Worm (Caenorhabditis elegans) whole organism, L1 larva: ENCODE measurements around the gene F53G2.13.

Experiments used
- C04F5.9 ChIP-seq: sonication (generic microtip); optimal IDR thresholded peaks from 2 replicates; lab custom pipeline; 2016; ENCODE audit warnings: missing genetic modification characterization, missing compliant biosample characterization
- blmp-1 ChIP-seq: fragments of 150-350 bp; optimal IDR thresholded peaks from 2 replicates; lab custom pipeline; 2014; ENCODE audit warnings: missing biosample characterization, missing genetic modification characterization
- ceh-63 ChIP-seq: fragments of 200-800 bp; sonication (Bioruptor generic); optimal IDR thresholded peaks from 2 replicates; lab custom pipeline; 2018; ENCODE audit warnings: mild to moderate bottlenecking, missing genetic modification characterization, missing compliant biosample characterization
- ceh-88 ChIP-seq: fragments of 200-800 bp; sonication (Bioruptor generic); IDR thresholded peaks from 2 replicates; pipeline ENCODE4 v1.3.6; 2022; ENCODE audit warnings: missing genetic modification characterization, missing compliant biosample characterization
- ceh-90 ChIP-seq: sonication (generic microtip); optimal IDR thresholded peaks from 2 replicates; lab custom pipeline; 2016; ENCODE audit warnings: missing genetic modification characterization, missing compliant biosample characterization
- ces-1 ChIP-seq: fragments of 150-350 bp; optimal IDR thresholded peaks from 2 replicates; lab custom pipeline; 2014; ENCODE audit warnings: missing biosample characterization, missing genetic modification reagents, missing genetic modification characterization
- efl-1 ChIP-seq, 4 experiments: fragments of 150-350 bp; optimal IDR thresholded peaks in 3 of 4; peaks in 1 of 4; 1 replicate in 1 of 4; 2 replicates in 3 of 4; lab custom pipeline; 2014; ENCODE audit warnings: missing biosample characterization in 2 of 4, missing genetic modification characterization in 2 of 4, missing genetic modification reagents in 2 of 4
- efl-3 ChIP-seq: fragments of 200-800 bp; sonication (Bioruptor generic); optimal IDR thresholded peaks from 2 replicates; lab custom pipeline; 2018; ENCODE audit warnings: mild to moderate bottlenecking, missing genetic modification characterization, missing compliant biosample characterization
- egl-13 ChIP-seq: sonication (generic microtip); optimal IDR thresholded peaks from 2 replicates; lab custom pipeline; 2016; ENCODE audit warnings: missing genotype, missing genetic modification reagents, missing genetic modification characterization, missing compliant biosample characterization
- elt-2 ChIP-seq: sonication (generic microtip); optimal IDR thresholded peaks from 2 replicates; lab custom pipeline; 2016; ENCODE audit warnings: missing genetic modification characterization, mild to moderate bottlenecking, inconsistent platforms, missing compliant biosample characterization, missing genetic modification reagents
- elt-3 ChIP-seq, 6 experiments: fragments of 150-350 bp in 1 of 6; sonication (generic microtip); optimal IDR thresholded peaks; 2 replicates each; lab custom pipeline; 2017 to 2018; ENCODE audit warnings: missing biosample characterization in 6 of 6, missing genetic modification characterization in 6 of 6, inconsistent platforms in 1 of 6
- ets-5 ChIP-seq: fragments of 200-800 bp; sonication (Bioruptor generic); IDR thresholded peaks from 2 replicates; pipeline ENCODE4 v1.3.6; 2022; ENCODE audit warnings: missing genetic modification characterization, missing compliant biosample characterization
- fkh-10 ChIP-seq: sonication (generic microtip); optimal IDR thresholded peaks from 2 replicates; lab custom pipeline; 2017; ENCODE audit warnings: missing biosample characterization, missing genetic modification reagents, missing genetic modification characterization
- hlh-17 ChIP-seq: fragments of 200-800 bp; sonication (Bioruptor generic); optimal IDR thresholded peaks from 2 replicates; lab custom pipeline; 2018; ENCODE audit warnings: missing genetic modification characterization, mild to moderate bottlenecking, missing compliant biosample characterization, moderate library complexity, borderline replicate concordance
- irx-1 ChIP-seq: sonication (generic microtip); optimal IDR thresholded peaks from 2 replicates; lab custom pipeline; 2016; ENCODE audit warnings: missing genetic modification characterization, missing compliant biosample characterization
- isw-1 ChIP-seq: fragments of 200-800 bp; sonication (Bioruptor generic); IDR thresholded peaks from 2 replicates; pipeline ENCODE4 v1.3.6; 2022; ENCODE audit warnings: missing genetic modification characterization, missing compliant biosample characterization
- lin-13 ChIP-seq: fragments of 150-350 bp; optimal IDR thresholded peaks from 2 replicates; lab custom pipeline; 2014; ENCODE audit warnings: missing biosample characterization, missing genetic modification reagents, missing genetic modification characterization
- lin-14 ChIP-seq: fragments of 200-800 bp; sonication (Bioruptor generic); optimal IDR thresholded peaks from 2 replicates; lab custom pipeline; 2018; ENCODE audit warnings: mild to moderate bottlenecking, missing genetic modification characterization, moderate library complexity, missing compliant biosample characterization
- lin-39 ChIP-seq: fragments of 150-350 bp; optimal IDR thresholded peaks from 2 replicates; lab custom pipeline; 2014; ENCODE audit warnings: missing biosample characterization, missing genetic modification reagents, missing genetic modification characterization
- lsy-2 ChIP-seq, 2 experiments: fragments of 150-350 bp; optimal IDR thresholded peaks; 2 replicates each; lab custom pipeline; 2014; ENCODE audit warnings: missing biosample characterization in 2 of 2, missing genetic modification characterization in 2 of 2
- mab-9 ChIP-seq: fragments of 200-800 bp; sonication (Bioruptor generic); IDR thresholded peaks from 2 replicates; pipeline ENCODE4 v1.3.6; 2022; ENCODE audit warnings: missing genetic modification reagents, missing genetic modification characterization, missing compliant biosample characterization
- nhr-11 ChIP-seq: fragments of 150-350 bp; optimal IDR thresholded peaks from 2 replicates; lab custom pipeline; 2014; ENCODE audit warnings: missing biosample characterization, missing genetic modification characterization
- nhr-19 ChIP-seq: fragments of 200-800 bp; sonication (Bioruptor generic); conservative IDR thresholded peaks from 2 replicates; pipeline ENCODE4 v1.3.6; 2022; ENCODE audit warnings: missing genetic modification characterization, missing compliant biosample characterization
- nhr-71 ChIP-seq: sonication (generic microtip); optimal IDR thresholded peaks from 2 replicates; lab custom pipeline; 2016; ENCODE audit warnings: mild to moderate bottlenecking, missing genetic modification characterization, moderate library complexity, missing compliant biosample characterization
- nhr-77 ChIP-seq: fragments of 150-350 bp; optimal IDR thresholded peaks from 2 replicates; lab custom pipeline; 2014; ENCODE audit warnings: missing biosample characterization, missing genetic modification characterization
- nhr-90 ChIP-seq: sonication (generic microtip); optimal IDR thresholded peaks from 2 replicates; lab custom pipeline; 2016; ENCODE audit warnings: mild to moderate bottlenecking, missing genetic modification characterization, missing compliant biosample characterization; ENCODE audit not compliant: poor library complexity
- pag-3 ChIP-seq: sonication (generic microtip); optimal IDR thresholded peaks from 2 replicates; lab custom pipeline; 2017; ENCODE audit warnings: missing genetic modification characterization, mild to moderate bottlenecking, missing compliant biosample characterization, antibody characterized with exemption, borderline replicate concordance; ENCODE audit not compliant: insufficient read depth
- pax-3 ChIP-seq: fragments of 200-800 bp; sonication (Bioruptor generic); optimal IDR thresholded peaks from 2 replicates; lab custom pipeline; 2018; ENCODE audit warnings: mild to moderate bottlenecking, missing genetic modification characterization, moderate library complexity, missing compliant biosample characterization
- rnt-1 ChIP-seq: sonication (generic microtip); optimal IDR thresholded peaks from 2 replicates; lab custom pipeline; 2016; ENCODE audit warnings: mild to moderate bottlenecking, missing genetic modification characterization, moderate library complexity, missing compliant biosample characterization
- snpc-4 ChIP-seq: fragments of 150-350 bp; optimal IDR thresholded peaks from 2 replicates; lab custom pipeline; 2014; ENCODE audit warnings: missing biosample characterization, missing genetic modification characterization
- snu-23 ChIP-seq: sonication (generic microtip); optimal IDR thresholded peaks from 2 replicates; lab custom pipeline; 2016; ENCODE audit warnings: missing genetic modification characterization, missing compliant biosample characterization
- sox-4 ChIP-seq: sonication (generic microtip); optimal IDR thresholded peaks from 2 replicates; lab custom pipeline; 2016; ENCODE audit warnings: missing genetic modification characterization, missing compliant biosample characterization
- sup-37 ChIP-seq: fragments of 200-800 bp; sonication (Bioruptor generic); optimal IDR thresholded peaks from 2 replicates; lab custom pipeline; 2018; ENCODE audit warnings: mild to moderate bottlenecking, missing genetic modification characterization, missing compliant biosample characterization
- tbx-2 ChIP-seq: sonication (generic microtip); optimal IDR thresholded peaks from 2 replicates; lab custom pipeline; 2016; ENCODE audit warnings: missing genetic modification characterization, missing compliant biosample characterization
- tlp-1 ChIP-seq: fragments of 150-350 bp; optimal IDR thresholded peaks from 2 replicates; lab custom pipeline; 2014; ENCODE audit warnings: missing biosample characterization, missing genetic modification characterization
- unc-62 ChIP-seq: fragments of 150-350 bp; optimal IDR thresholded peaks from 2 replicates; lab custom pipeline; 2014; ENCODE audit warnings: missing biosample characterization, missing genetic modification reagents, missing genetic modification characterization
- unc-98 ChIP-seq: fragments of 200-800 bp; sonication (Bioruptor generic); IDR thresholded peaks from 2 replicates; pipeline ENCODE4 v1.3.6; 2022; ENCODE audit warnings: missing genetic modification characterization, missing compliant biosample characterization
- zag-1 ChIP-seq: fragments of 150-350 bp; optimal IDR thresholded peaks from 2 replicates; lab custom pipeline; 2014; ENCODE audit warnings: missing biosample characterization, missing genetic modification characterization
- ztf-11 ChIP-seq, 2 experiments: sonication (generic microtip); optimal IDR thresholded peaks; 2 replicates each; lab custom pipeline; 2016 to 2017; ENCODE audit warnings: missing genetic modification characterization in 2 of 2, missing biosample characterization in 1 of 2, missing compliant biosample characterization in 1 of 2

The F53G2.13 gene

ce11 chrII:2442243-2442642, 41.4 kb upstream of the F53G2.13 start (continued):
- TF ChIP-seq tlp-1 (tag; lab: Kevin White, UChicago) (no peak), nhr-90 (tag; lab: Kevin White, UChicago) (no peak), tbx-2 (tag; lab: Kevin White, UChicago) (peak; percentile 19), ces-1 (GFP tag; lab: Kevin White, UChicago) (no peak), irx-1 (no peak), egl-13 (no peak), blmp-1 (tag; lab: Kevin White, UChicago) (peak; percentile 75), efl-1 (optimal IDR thresholded peaks at IDR 0.05; lab: Kevin White, UChicago) (peak in 1 of 2 experiments; percentile 20), efl-1 (GFP tag; optimal IDR thresholded peaks at IDR 0.05 in 1 of 2; lab: Kevin White, UChicago) (peak in 1 of 2 experiments; percentile 92), efl-3 (GFP tag; lab: Kevin White, UChicago) (no peak), zag-1 (no peak), rnt-1 (tag; lab: Kevin White, UChicago) (no peak), nhr-71 (tag; lab: Kevin White, UChicago) (peak; percentile 37), unc-62 (GFP tag; lab: Kevin White, UChicago) (no peak), nhr-19 (GFP tag; lab: Robert Waterston, UW) (0 out of 2 replicates have a peak, but pooled peaks have one; percentile 3), C04F5.9 (no peak), pax-3 (no peak), ceh-63 (GFP tag; lab: Kevin White, UChicago) (no peak), elt-3 (tag; optimal IDR thresholded peaks at IDR 0.05; lab: Kevin White, UChicago) (peak in 1 of 6 experiments; percentile 34), mab-9 (GFP tag; lab: Robert Waterston, UW) (no peak), ztf-11 (tag; optimal IDR thresholded peaks at IDR 0.05; lab: Kevin White, UChicago) (no peak), sox-4 (tag; lab: Kevin White, UChicago) (no peak), snu-23 (GFP tag; lab: Kevin White, UChicago) (peak; percentile 40), nhr-11 (tag; lab: Kevin White, UChicago) (no peak), ceh-88 (GFP tag; lab: Robert Waterston, UW) (no peak), isw-1 (GFP tag; lab: Robert Waterston, UW) (no peak)

ce11 chrII:2442979-2443378, 40.6 kb upstream of the F53G2.13 start, which contains the start of gene vab-19:
vab-19 (plus strand) TSS chrII:2443279.
- no peak for TF ChIP-seq unc-98 (GFP tag; lab: Robert Waterston, UW)
- TF ChIP-seq sup-37: no peak
- TF ChIP-seq ets-5 (GFP tag; lab: Robert Waterston, UW): no peak
- no peak for TF ChIP-seq fkh-10 (GFP tag; lab: Kevin White, UChicago)
- TF ChIP-seq lin-39: no peak
- TF ChIP-seq hlh-17 (GFP tag; lab: Kevin White, UChicago): no peak
- no peak for TF ChIP-seq ztf-11 (tag; optimal IDR thresholded peaks at IDR 0.05; lab: Kevin White, UChicago)
- TF ChIP-seq nhr-11 (tag; lab: Kevin White, UChicago): no peak
- TF ChIP-seq pax-3: no peak
- no peak for TF ChIP-seq lin-14 (GFP tag; lab: Kevin White, UChicago)
- no peak for TF ChIP-seq efl-3 (GFP tag; lab: Kevin White, UChicago)
- TF ChIP-seq snpc-4 (tag; lab: Kevin White, UChicago): no peak
- TF ChIP-seq lsy-2 (tag; optimal IDR thresholded peaks at IDR 0.05; lab: Kevin White, UChicago): no peak
- no peak for TF ChIP-seq pag-3 (tag; lab: Kevin White, UChicago)
- no peak for TF ChIP-seq lin-13 (GFP tag; lab: Kevin White, UChicago)
- no peak for TF ChIP-seq tlp-1 (tag; lab: Kevin White, UChicago)
- no peak for TF ChIP-seq elt-2
- no peak for TF ChIP-seq nhr-77 (tag; lab: Kevin White, UChicago)
- TF ChIP-seq ceh-90 (tag; lab: Kevin White, UChicago): no peak
- no peak for TF ChIP-seq snu-23 (GFP tag; lab: Kevin White, UChicago)
